Worm (Caenorhabditis elegans) whole organism, L1 larva: ENCODE measurements around the gene ceh-14.
A peak's percentile ranks its signal among the peaks of the same experiment; 100 is the strongest.

ENCODE experiments used
- C16A3.4 ChIP-seq: fragments of 150-350 bp; optimal IDR thresholded peaks from 2 replicates; lab custom pipeline; 2014; ENCODE audit warnings: missing biosample characterization, missing genetic modification characterization
- F16B12.6 ChIP-seq: fragments of 150-350 bp; optimal IDR thresholded peaks from 2 replicates; lab custom pipeline; 2014; ENCODE audit warnings: missing biosample characterization, missing genetic modification characterization
- aha-1 ChIP-seq: fragments of 150-350 bp; optimal IDR thresholded peaks from 2 replicates; lab custom pipeline; 2014; ENCODE audit warnings: missing biosample characterization, missing genetic modification characterization
- alr-1 ChIP-seq: fragments of 200-800 bp; sonication (Bioruptor generic); optimal IDR thresholded peaks from 2 replicates; lab custom pipeline; 2018; ENCODE audit warnings: borderline replicate concordance, mild to moderate bottlenecking, missing genetic modification characterization, missing compliant biosample characterization
- aly-2 ChIP-seq: fragments of 150-350 bp; optimal IDR thresholded peaks from 2 replicates; lab custom pipeline; 2014; ENCODE audit warnings: missing biosample characterization, missing genetic modification characterization
- ama-1 ChIP-seq: fragments of 150-350 bp; optimal IDR thresholded peaks from 2 replicates; lab custom pipeline; 2014
- ceh-63 ChIP-seq: fragments of 200-800 bp; sonication (Bioruptor generic); optimal IDR thresholded peaks from 2 replicates; lab custom pipeline; 2018; ENCODE audit warnings: mild to moderate bottlenecking, missing genetic modification characterization, missing compliant biosample characterization
- ceh-8 ChIP-seq: fragments of 200-800 bp; sonication (Bioruptor generic); optimal IDR thresholded peaks from 2 replicates; lab custom pipeline; 2018; ENCODE audit warnings: mild to moderate bottlenecking, missing genetic modification characterization, moderate library complexity, missing compliant biosample characterization
- ceh-82 ChIP-seq, 3 experiments: fragments of 150-350 bp in 1 of 3; sonication (generic microtip) in 2 of 3; optimal IDR thresholded peaks; 2 replicates each; lab custom pipeline; 2014 to 2017; ENCODE audit warnings: missing biosample characterization in 3 of 3, missing genetic modification characterization in 3 of 3
- ceh-88 ChIP-seq: fragments of 200-800 bp; sonication (Bioruptor generic); IDR thresholded peaks from 2 replicates; pipeline ENCODE4 v1.3.6; 2022; ENCODE audit warnings: missing genetic modification characterization, missing compliant biosample characterization
- ces-1 ChIP-seq: fragments of 150-350 bp; optimal IDR thresholded peaks from 2 replicates; lab custom pipeline; 2014; ENCODE audit warnings: missing biosample characterization, missing genetic modification reagents, missing genetic modification characterization
- efl-1 ChIP-seq, 4 experiments: fragments of 150-350 bp; optimal IDR thresholded peaks in 3 of 4; peaks in 1 of 4; 1 replicate in 1 of 4; 2 replicates in 3 of 4; lab custom pipeline; 2014; ENCODE audit warnings: missing biosample characterization in 2 of 4, missing genetic modification characterization in 2 of 4, missing genetic modification reagents in 2 of 4
- efl-3 ChIP-seq: fragments of 200-800 bp; sonication (Bioruptor generic); optimal IDR thresholded peaks from 2 replicates; lab custom pipeline; 2018; ENCODE audit warnings: mild to moderate bottlenecking, missing genetic modification characterization, missing compliant biosample characterization
- elt-3 ChIP-seq, 6 experiments: fragments of 150-350 bp in 1 of 6; sonication (generic microtip); optimal IDR thresholded peaks; 2 replicates each; lab custom pipeline; 2017 to 2018; ENCODE audit warnings: missing biosample characterization in 6 of 6, missing genetic modification characterization in 6 of 6, inconsistent platforms in 1 of 6
- ets-5 ChIP-seq: fragments of 200-800 bp; sonication (Bioruptor generic); IDR thresholded peaks from 2 replicates; pipeline ENCODE4 v1.3.6; 2022; ENCODE audit warnings: missing genetic modification characterization, missing compliant biosample characterization
- fkh-8 ChIP-seq: sonication (generic microtip); optimal IDR thresholded peaks from 2 replicates; lab custom pipeline; 2016; ENCODE audit warnings: mild to moderate bottlenecking, missing genetic modification characterization, missing compliant biosample characterization
- hlh-17 ChIP-seq: fragments of 200-800 bp; sonication (Bioruptor generic); optimal IDR thresholded peaks from 2 replicates; lab custom pipeline; 2018; ENCODE audit warnings: missing genetic modification characterization, mild to moderate bottlenecking, missing compliant biosample characterization, moderate library complexity, borderline replicate concordance
- hpl-2 ChIP-seq: fragments of 150-350 bp; optimal IDR thresholded peaks from 2 replicates; lab custom pipeline; 2014; ENCODE audit warnings: missing biosample characterization, missing genetic modification reagents, missing genetic modification characterization
- irx-1 ChIP-seq: sonication (generic microtip); optimal IDR thresholded peaks from 2 replicates; lab custom pipeline; 2016; ENCODE audit warnings: missing genetic modification characterization, missing compliant biosample characterization
- isw-1 ChIP-seq: fragments of 200-800 bp; sonication (Bioruptor generic); IDR thresholded peaks from 2 replicates; pipeline ENCODE4 v1.3.6; 2022; ENCODE audit warnings: missing genetic modification characterization, missing compliant biosample characterization
- jun-1 ChIP-seq: fragments of 150-350 bp; optimal IDR thresholded peaks from 2 replicates; lab custom pipeline; 2014; ENCODE audit warnings: missing biosample characterization, missing genetic modification reagents, missing genetic modification characterization
- lin-14 ChIP-seq: fragments of 200-800 bp; sonication (Bioruptor generic); optimal IDR thresholded peaks from 2 replicates; lab custom pipeline; 2018; ENCODE audit warnings: mild to moderate bottlenecking, missing genetic modification characterization, moderate library complexity, missing compliant biosample characterization
- lin-35 ChIP-seq, 2 experiments: fragments of 150-350 bp; optimal IDR thresholded peaks; 2 replicates each; lab custom pipeline; 2014; ENCODE audit warnings: missing biosample characterization in 2 of 2, missing genetic modification characterization in 2 of 2, missing genetic modification reagents in 2 of 2
- lir-3 ChIP-seq: sonication (generic microtip); optimal IDR thresholded peaks from 2 replicates; lab custom pipeline; 2016; ENCODE audit warnings: mild to moderate bottlenecking, missing genetic modification characterization, moderate library complexity, missing compliant biosample characterization; ENCODE audit not compliant: poor library complexity
- mdl-1 ChIP-seq, 2 experiments: fragments of 150-350 bp; optimal IDR thresholded peaks; 2 replicates each; lab custom pipeline; 2014 to 2017; ENCODE audit warnings: missing biosample characterization in 2 of 2, missing genetic modification characterization in 2 of 2, inconsistent platforms in 1 of 2
- mef-2 ChIP-seq: fragments of 150-350 bp; optimal IDR thresholded peaks from 2 replicates; lab custom pipeline; 2014; ENCODE audit warnings: missing biosample characterization, missing genetic modification characterization
- mep-1 ChIP-seq: fragments of 150-350 bp; optimal IDR thresholded peaks from 2 replicates; lab custom pipeline; 2014; ENCODE audit warnings: missing biosample characterization, missing genetic modification characterization
- nhr-12 ChIP-seq: sonication (generic microtip); optimal IDR thresholded peaks from 2 replicates; lab custom pipeline; 2017; ENCODE audit warnings: missing biosample characterization, missing genetic modification characterization
- nhr-19 ChIP-seq: fragments of 200-800 bp; sonication (Bioruptor generic); conservative IDR thresholded peaks from 2 replicates; pipeline ENCODE4 v1.3.6; 2022; ENCODE audit warnings: missing genetic modification characterization, missing compliant biosample characterization
- nhr-28 ChIP-seq: fragments of 150-350 bp; optimal IDR thresholded peaks from 2 replicates; lab custom pipeline; 2014; ENCODE audit warnings: missing biosample characterization, missing genetic modification characterization
- nhr-47 ChIP-seq: sonication (generic microtip); optimal IDR thresholded peaks from 2 replicates; lab custom pipeline; 2016; ENCODE audit warnings: mild to moderate bottlenecking, missing genetic modification characterization, moderate library complexity, missing compliant biosample characterization
- nhr-71 ChIP-seq: sonication (generic microtip); optimal IDR thresholded peaks from 2 replicates; lab custom pipeline; 2016; ENCODE audit warnings: mild to moderate bottlenecking, missing genetic modification characterization, moderate library complexity, missing compliant biosample characterization
- nhr-76 ChIP-seq: sonication (generic microtip); optimal IDR thresholded peaks from 2 replicates; lab custom pipeline; 2017; ENCODE audit warnings: missing biosample characterization, missing genetic modification characterization
- nhr-85 ChIP-seq: sonication (generic microtip); peaks from one replicate; lab custom pipeline; 2016; ENCODE audit warnings: missing genetic modification characterization, inconsistent platforms, missing compliant biosample characterization
- pag-3 ChIP-seq: sonication (generic microtip); optimal IDR thresholded peaks from 2 replicates; lab custom pipeline; 2017; ENCODE audit warnings: missing genetic modification characterization, mild to moderate bottlenecking, missing compliant biosample characterization, antibody characterized with exemption, borderline replicate concordance; ENCODE audit not compliant: insufficient read depth
- pax-3 ChIP-seq: fragments of 200-800 bp; sonication (Bioruptor generic); optimal IDR thresholded peaks from 2 replicates; lab custom pipeline; 2018; ENCODE audit warnings: mild to moderate bottlenecking, missing genetic modification characterization, moderate library complexity, missing compliant biosample characterization
- pqm-1 ChIP-seq: sonication (generic microtip); optimal IDR thresholded peaks from 3 replicates; lab custom pipeline; 2017; ENCODE audit warnings: missing biosample characterization, missing genetic modification characterization
- rnt-1 ChIP-seq: sonication (generic microtip); optimal IDR thresholded peaks from 2 replicates; lab custom pipeline; 2016; ENCODE audit warnings: mild to moderate bottlenecking, missing genetic modification characterization, moderate library complexity, missing compliant biosample characterization
- sox-4 ChIP-seq: sonication (generic microtip); optimal IDR thresholded peaks from 2 replicates; lab custom pipeline; 2016; ENCODE audit warnings: missing genetic modification characterization, missing compliant biosample characterization
- swsn-7 ChIP-seq: sonication (generic microtip); optimal IDR thresholded peaks from 2 replicates; lab custom pipeline; 2016; ENCODE audit warnings: missing genetic modification characterization, missing compliant biosample characterization
- tbx-2 ChIP-seq: sonication (generic microtip); optimal IDR thresholded peaks from 2 replicates; lab custom pipeline; 2016; ENCODE audit warnings: missing genetic modification characterization, missing compliant biosample characterization
- tlp-1 ChIP-seq: fragments of 150-350 bp; optimal IDR thresholded peaks from 2 replicates; lab custom pipeline; 2014; ENCODE audit warnings: missing biosample characterization, missing genetic modification characterization
- unc-30 ChIP-seq: sonication (generic microtip); optimal IDR thresholded peaks from 2 replicates; lab custom pipeline; 2017; ENCODE audit warnings: missing biosample characterization, missing genetic modification characterization
- unc-98 ChIP-seq: fragments of 200-800 bp; sonication (Bioruptor generic); IDR thresholded peaks from 2 replicates; pipeline ENCODE4 v1.3.6; 2022; ENCODE audit warnings: missing genetic modification characterization, missing compliant biosample characterization
- vab-15 ChIP-seq: sonication (generic microtip); optimal IDR thresholded peaks from 2 replicates; lab custom pipeline; 2017; ENCODE audit warnings: missing genotype, mild to moderate bottlenecking, missing genetic modification characterization, missing compliant biosample characterization
- ztf-11 ChIP-seq, 2 experiments: sonication (generic microtip); optimal IDR thresholded peaks; 2 replicates each; lab custom pipeline; 2016 to 2017; ENCODE audit warnings: missing genetic modification characterization in 2 of 2, missing biosample characterization in 1 of 2, missing compliant biosample characterization in 1 of 2
- ztf-4 ChIP-seq: fragments of 150-350 bp; optimal IDR thresholded peaks from 2 replicates; lab custom pipeline; 2014; ENCODE audit warnings: missing biosample characterization, missing genetic modification characterization

Gene ceh-14

ce11 chrX:7480756-7481155, 51.8 kb downstream of the ceh-14 start, which contains the start of gene F48E3.9:
TSS of gene F48E3.9 (plus strand) at chrX:7481056.
- TF ChIP-seq ztf-11 (tag; optimal IDR thresholded peaks at IDR 0.05; lab: Kevin White, UChicago) (no peak), aly-2 (no peak), fkh-8 (tag; lab: Kevin White, UChicago) (no peak), elt-3 (tag; optimal IDR thresholded peaks at IDR 0.05; lab: Kevin White, UChicago) (no peak), ets-5 (GFP tag; lab: Robert Waterston, UW) (no peak), pqm-1 (no peak), ces-1 (no peak), tlp-1 (tag; lab: Kevin White, UChicago) (no peak), ceh-88 (GFP tag; lab: Robert Waterston, UW) (no peak), jun-1 (tag; lab: Kevin White, UChicago) (no peak), pag-3 (tag; lab: Kevin White, UChicago) (no peak), aha-1 (tag; lab: Kevin White, UChicago) (no peak)
- TF ChIP-seq, all 84 proteins: peak for 0

- TF ChIP-seq ceh-82 (tag; optimal IDR thresholded peaks at IDR 0.05; lab: Kevin White, UChicago): no peak
- TF ChIP-seq ztf-11 (tag; optimal IDR thresholded peaks at IDR 0.05; lab: Kevin White, UChicago): no peak
- TF ChIP-seq pax-3 (tag; lab: Kevin White, UChicago): no peak
- no peak for TF ChIP-seq elt-3 (tag; optimal IDR thresholded peaks at IDR 0.05; lab: Kevin White, UChicago)
- TF ChIP-seq nhr-85 (tag; lab: Kevin White, UChicago): no peak
- no peak for TF ChIP-seq lin-14
- no peak for TF ChIP-seq C16A3.4 (tag; lab: Kevin White, UChicago)
- no peak for TF ChIP-seq irx-1 (tag; lab: Kevin White, UChicago)
- TF ChIP-seq efl-3 (GFP tag; lab: Kevin White, UChicago): no peak
- TF ChIP-seq ceh-63 (GFP tag; lab: Kevin White, UChicago): no peak
- peak; percentile 46 for TF ChIP-seq sox-4
- TF ChIP-seq mef-2 (tag; lab: Kevin White, UChicago): peak; percentile 46
- no peak for TF ChIP-seq efl-1 (optimal IDR thresholded peaks at IDR 0.05; lab: Kevin White, UChicago)
- no peak for TF ChIP-seq efl-1 (GFP tag; optimal IDR thresholded peaks at IDR 0.05 in 1 of 2; lab: Kevin White, UChicago)
- TF ChIP-seq lin-35 (GFP tag; optimal IDR thresholded peaks at IDR 0.05; lab: Kevin White, UChicago): no peak
- TF ChIP-seq hpl-2: no peak
- no peak for TF ChIP-seq isw-1 (GFP tag; lab: Robert Waterston, UW)
- TF ChIP-seq lir-3 (tag; lab: Kevin White, UChicago): no peak
- no peak for TF ChIP-seq rnt-1 (tag; lab: Kevin White, UChicago)
- TF ChIP-seq nhr-12 (tag; lab: Kevin White, UChicago): no peak
- no peak for TF ChIP-seq nhr-19 (GFP tag; lab: Robert Waterston, UW)
- TF ChIP-seq nhr-71 (tag; lab: Kevin White, UChicago): peak; percentile 4
- TF ChIP-seq ceh-8 (GFP tag; lab: Kevin White, UChicago): no peak
- TF ChIP-seq tbx-2 (tag; lab: Kevin White, UChicago): no peak
- no peak for TF ChIP-seq ama-1
- no peak for TF ChIP-seq swsn-7 (tag; lab: Kevin White, UChicago)
Measured at ce11 chrX:7478948-7479347, 53.6 kb downstream of the ceh-14 start, which contains the start of gene mek-1. TSS of gene mek-1 (plus strand) at chrX:7479248.

ce11 chrX:7478476-7478875, 54.1 kb downstream of the ceh-14 start:
- TF ChIP-seq isw-1 (GFP tag; lab: Robert Waterston, UW): no peak
- TF ChIP-seq unc-30 (tag; lab: Kevin White, UChicago): no peak
- TF ChIP-seq pag-3 (tag; lab: Kevin White, UChicago): no peak
- TF ChIP-seq tlp-1 (tag; lab: Kevin White, UChicago): no peak
- TF ChIP-seq ets-5 (GFP tag; lab: Robert Waterston, UW): no peak
- TF ChIP-seq ztf-4 (tag; lab: Kevin White, UChicago): no peak
- TF ChIP-seq pax-3 (tag; lab: Kevin White, UChicago): peak; percentile 42
- TF ChIP-seq nhr-76 (tag; lab: Kevin White, UChicago): no peak
- TF ChIP-seq nhr-47 (tag; lab: Kevin White, UChicago): peak; percentile 11
- peak in 1 of 2 experiments; percentile 18 for TF ChIP-seq lin-35 (GFP tag; optimal IDR thresholded peaks at IDR 0.05; lab: Kevin White, UChicago)
- TF ChIP-seq ces-1: no peak
- no peak for TF ChIP-seq vab-15 (tag; lab: Kevin White, UChicago)
- TF ChIP-seq mep-1 (tag; lab: Kevin White, UChicago): peak; percentile 15
- peak; percentile 21 for TF ChIP-seq F16B12.6 (tag; lab: Kevin White, UChicago)
- no peak for TF ChIP-seq alr-1 (tag; lab: Kevin White, UChicago)
- peak; percentile 0 for TF ChIP-seq rnt-1 (tag; lab: Kevin White, UChicago)
- peak; percentile 21 for TF ChIP-seq nhr-85 (tag; lab: Kevin White, UChicago)
- TF ChIP-seq mdl-1 (tag; optimal IDR thresholded peaks at IDR 0.05; lab: Kevin White, UChicago): peak in 1 of 2 experiments; percentile 9
- no peak for TF ChIP-seq nhr-19 (GFP tag; lab: Robert Waterston, UW)
- no peak for TF ChIP-seq nhr-28 (tag; lab: Kevin White, UChicago)
- no peak for TF ChIP-seq unc-98 (GFP tag; lab: Robert Waterston, UW)
- peak in 1 of 3 experiments; percentile 16 for TF ChIP-seq ceh-82 (tag; optimal IDR thresholded peaks at IDR 0.05; lab: Kevin White, UChicago)
- no peak for TF ChIP-seq efl-1 (optimal IDR thresholded peaks at IDR 0.05; lab: Kevin White, UChicago)
- peak in 1 of 2 experiments; percentile 79 for TF ChIP-seq efl-1 (GFP tag; optimal IDR thresholded peaks at IDR 0.05 in 1 of 2; lab: Kevin White, UChicago)
- TF ChIP-seq hlh-17 (GFP tag; lab: Kevin White, UChicago): no peak
